Fruit fly (Drosophila melanogaster) whole organism, embryonic: Measurements from ENCODE around the gene mRpL3.

Experiments used
- Awh ChIP-seq: fragments of 200-800 bp; sonication (Bioruptor generic); IDR thresholded peaks from 2 replicates; pipeline ENCODE4, ENCODE4 v1.3.6; 2022; ENCODE audit warnings: missing biosample characterization, missing genetic modification characterization
- CG12071 ChIP-seq: fragments of 200-800 bp; sonication (Bioruptor generic); optimal IDR thresholded peaks from 3 replicates; lab custom pipeline; 2018; ENCODE audit warnings: missing biosample characterization, mild to moderate bottlenecking, missing genetic modification characterization
- CG14441 ChIP-seq: fragments of 200-800 bp; sonication (Bioruptor generic); IDR thresholded peaks from 2 replicates; pipeline ENCODE4 v1.3.6; 2022; ENCODE audit warnings: missing biosample characterization, missing genetic modification characterization
- Hr39 ChIP-seq: fragments of >200 bp; optimal IDR thresholded peaks from 2 replicates; lab custom pipeline; 2017
- sens ChIP-seq: fragments of 200-800 bp; sonication (Bioruptor generic); peaks from one replicate; lab custom pipeline; 2016; ENCODE audit warnings: missing biosample characterization, missing genetic modification characterization
- sr ChIP-seq: fragments of 200-800 bp; sonication (Bioruptor generic); IDR thresholded peaks from 3 replicates; pipeline ENCODE4 v1.3.6; 2022; ENCODE audit warnings: missing biosample characterization, missing genetic modification characterization
- sug ChIP-seq: fragments of 200-800 bp; optimal IDR thresholded peaks from 2 replicates; lab custom pipeline; 2019; ENCODE audit warnings: missing biosample characterization, mild to moderate bottlenecking, missing genetic modification characterization, moderate library complexity
- tgo ChIP-seq: fragments of 200-800 bp; sonication (Bioruptor generic); IDR thresholded peaks from 3 replicates; pipeline ENCODE4 v1.3.6; 2022; ENCODE audit warnings: missing biosample characterization, missing genetic modification characterization
- zen2 ChIP-seq: fragments of 200-800 bp; sonication (Bioruptor generic); IDR thresholded peaks from 3 replicates; pipeline ENCODE4 v1.3.6; 2022; ENCODE audit warnings: missing biosample characterization, missing genetic modification characterization; ENCODE audit not compliant: partially characterized antibody

- no peak for TF ChIP-seq Awh (GFP tag; lab: Robert Waterston, UW)
- no peak for TF ChIP-seq tgo
- peak; percentile 19 for TF ChIP-seq sug (tag; lab: Kevin White, UChicago)
- TF ChIP-seq sens (GFP tag; lab: Kevin White, UChicago), result no peak
- TF ChIP-seq zen2 (GFP tag; lab: Robert Waterston, UW), result no peak
- TF ChIP-seq CG14441 (GFP tag; lab: Robert Waterston, UW), result no peak
- no peak for TF ChIP-seq CG12071 (GFP tag; lab: Kevin White, UChicago)
- TF ChIP-seq Hr39, result no peak
- no peak for TF ChIP-seq sr (GFP tag; lab: Robert Waterston, UW)
Observed at dm6 chrX:15758692-15759240, 2.3 kb upstream of the mRpL3 start.
